1 fruit fly cellular context compared by ENCODE assay signal in the genomic region with DNA sequence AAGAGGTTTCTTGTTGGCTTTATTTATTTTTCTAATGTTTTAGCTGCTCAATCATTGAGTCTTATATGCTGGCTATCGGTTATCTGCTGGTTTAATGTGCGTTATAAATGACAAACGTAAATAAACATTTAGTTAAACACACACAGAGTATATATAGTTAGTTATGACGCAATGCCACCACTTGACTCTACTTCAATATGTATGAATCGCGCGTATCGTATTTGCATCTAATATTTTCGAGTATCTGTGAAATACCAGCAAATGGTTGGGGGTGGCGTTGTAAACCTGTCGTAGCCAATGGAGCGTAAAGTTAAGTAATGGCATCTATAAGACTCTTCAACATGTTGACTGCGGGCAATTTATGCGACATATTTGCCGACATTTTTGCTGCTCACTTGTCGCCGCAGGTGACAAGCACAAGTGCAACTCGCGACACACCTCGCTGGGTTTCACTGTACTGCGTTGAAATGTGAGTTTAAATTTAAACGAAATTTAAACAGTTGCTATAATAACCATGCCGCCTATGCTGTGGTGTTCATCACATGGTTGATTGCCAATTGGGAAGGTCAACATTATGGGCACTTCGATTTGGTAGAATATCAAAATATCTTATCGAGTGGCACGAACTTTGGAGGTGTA.
A peak's percentile ranks its signal among the peaks of the same experiment; 100 is the strongest.
TF ChIP-seq lines count a peak whose summit lies in the region.

No protein-coding gene starts in this region.

TF ChIP-seq in whole organism, embryonic, 481 proteins besides CTCF, POLR2A, EP300 and RAD21 (continued from another document):
- no peak for TF ChIP-seq chm (GFP tag; IDR thresholded peaks at IDR 0.05; lab: Robert Waterston, UW)
- no peak for TF ChIP-seq ERR (GFP tag; optimal IDR thresholded peaks at IDR 0.05; lab: Kevin White, UChicago)
- peak; percentile 24 for TF ChIP-seq fd64A (GFP tag; optimal IDR thresholded peaks at IDR 0.05; lab: Kevin White, UChicago)
- TF ChIP-seq slbo (GFP tag; IDR thresholded peaks at IDR 0.05; lab: Robert Waterston, UW) = no peak
- no peak for TF ChIP-seq CG10979 (tag; optimal IDR thresholded peaks at IDR 0.05; lab: Kevin White, UChicago)
- TF ChIP-seq hth (optimal IDR thresholded peaks at IDR 0.05; lab: Kevin White, UChicago) = no peak
- TF ChIP-seq gem (tag; optimal IDR thresholded peaks at IDR 0.05; lab: Kevin White, UChicago) = peak; percentile 11
- no peak for TF ChIP-seq CG4328 (GFP tag; optimal IDR thresholded peaks at IDR 0.05; lab: Kevin White, UChicago)
- TF ChIP-seq CG12299 (tag; optimal IDR thresholded peaks at IDR 0.05; lab: Kevin White, UChicago) = no peak
- TF ChIP-seq CG13775 (GFP tag; optimal IDR thresholded peaks at IDR 0.05; lab: Kevin White, UChicago) = no peak
- no peak for TF ChIP-seq CG2712 (tag; optimal IDR thresholded peaks at IDR 0.05; lab: Kevin White, UChicago)
- TF ChIP-seq Deaf1 (tag; optimal IDR thresholded peaks at IDR 0.05; lab: Kevin White, UChicago) = no peak
- TF ChIP-seq CG18476 (GFP tag; optimal IDR thresholded peaks at IDR 0.05; lab: Kevin White, UChicago) = no peak
- TF ChIP-seq CG17612 (GFP tag; IDR thresholded peaks at IDR 0.05; lab: Robert Waterston, UW) = no peak; the same call in 1 of the 2 replicates
- no peak for TF ChIP-seq CG43689 (GFP tag; IDR thresholded peaks at IDR 0.05; lab: Robert Waterston, UW)
- TF ChIP-seq abd-A (tag; optimal IDR thresholded peaks at IDR 0.05; lab: Kevin White, UChicago) = no peak
- TF ChIP-seq tgo (GFP tag; IDR thresholded peaks at IDR 0.05; lab: Robert Waterston, UW) = no peak
- no peak for TF ChIP-seq p53 (GFP tag; optimal IDR thresholded peaks at IDR 0.05; lab: Kevin White, UChicago)
- no peak for TF ChIP-seq CG11696 (GFP tag; IDR thresholded peaks at IDR 0.05; lab: Robert Waterston, UW)
- no peak for TF ChIP-seq CrebB (tag; optimal IDR thresholded peaks at IDR 0.05; lab: Kevin White, UChicago)
- TF ChIP-seq CG17912 (GFP tag; optimal IDR thresholded peaks at IDR 0.05; lab: Kevin White, UChicago) = no peak
- peak; percentile 52 for TF ChIP-seq CG6813 (GFP tag; optimal IDR thresholded peaks at IDR 0.05; lab: Kevin White, UChicago)
- TF ChIP-seq tna (GFP tag; IDR thresholded peaks at IDR 0.05; lab: Robert Waterston, UW; ENCODE audit: partially characterized antibody) = no peak
- no peak for TF ChIP-seq CG2202 (tag; optimal IDR thresholded peaks at IDR 0.05; lab: Kevin White, UChicago)
- TF ChIP-seq ATbp (GFP tag; optimal IDR thresholded peaks at IDR 0.05; lab: Kevin White, UChicago) = peak; percentile 32
- no peak for TF ChIP-seq CG15073 (GFP tag; optimal IDR thresholded peaks at IDR 0.05; lab: Kevin White, UChicago)
- no peak for TF ChIP-seq emc (GFP tag; optimal IDR thresholded peaks at IDR 0.05; lab: Kevin White, UChicago)
- TF ChIP-seq sens (GFP tag; lab: Kevin White, UChicago) = peak; percentile 73
- TF ChIP-seq CG15269 (tag; optimal IDR thresholded peaks at IDR 0.05; lab: Kevin White, UChicago) = peak; percentile 6
- TF ChIP-seq HmgZ (tag; optimal IDR thresholded peaks at IDR 0.05; lab: Kevin White, UChicago) = peak; percentile 5
- peak; percentile 58 for TF ChIP-seq odd (GFP tag; optimal IDR thresholded peaks at IDR 0.05; lab: Kevin White, UChicago)
- TF ChIP-seq CG14014 (GFP tag; IDR thresholded peaks at IDR 0.05; lab: Robert Waterston, UW) = peak; percentile 38; the same call in 1 of the 2 replicates
- TF ChIP-seq CG17361 (GFP tag; IDR thresholded peaks at IDR 0.05; lab: Robert Waterston, UW) = no peak
- TF ChIP-seq dan (GFP tag; IDR thresholded peaks at IDR 0.05; lab: Robert Waterston, UW) = no peak
- no peak for TF ChIP-seq az2 (GFP tag; optimal IDR thresholded peaks at IDR 0.05; lab: Kevin White, UChicago)
- TF ChIP-seq CG2875 (GFP tag; optimal IDR thresholded peaks at IDR 0.05; lab: Kevin White, UChicago) = no peak
- TF ChIP-seq zen2 (GFP tag; IDR thresholded peaks at IDR 0.05; lab: Robert Waterston, UW; ENCODE audit: partially characterized antibody) = no peak
- no peak for TF ChIP-seq ken (GFP tag; IDR thresholded peaks at IDR 0.05; lab: Robert Waterston, UW)
- TF ChIP-seq Bgb (GFP tag; IDR thresholded peaks at IDR 0.05; lab: Robert Waterston, UW; ENCODE audit: partially characterized antibody) = no peak
- TF ChIP-seq CG6683 (GFP tag; optimal IDR thresholded peaks at IDR 0.05; lab: Kevin White, UChicago) = no peak
- no peak; the same call in 2 of the 3 replicates for TF ChIP-seq B-H1 (GFP tag; IDR thresholded peaks at IDR 0.05; lab: Robert Waterston, UW)
- peak; percentile 16 for TF ChIP-seq CG1603 (tag; optimal IDR thresholded peaks at IDR 0.05; lab: Kevin White, UChicago)
- no peak for TF ChIP-seq jumu (GFP tag; optimal IDR thresholded peaks at IDR 0.05; lab: Kevin White, UChicago)
- TF ChIP-seq CG5180 (GFP tag; optimal IDR thresholded peaks at IDR 0.05; lab: Kevin White, UChicago) = peak; percentile 52
- TF ChIP-seq seq (GFP tag; IDR thresholded peaks at IDR 0.05; lab: Robert Waterston, UW) = no peak
- TF ChIP-seq CG33557 (GFP tag; optimal IDR thresholded peaks at IDR 0.05; lab: Kevin White, UChicago) = no peak
- TF ChIP-seq ttk (GFP tag; IDR thresholded peaks at IDR 0.05; lab: Robert Waterston, UW) = no peak
- TF ChIP-seq al (GFP tag; IDR thresholded peaks at IDR 0.05; lab: Robert Waterston, UW) = no peak
- no peak for TF ChIP-seq CG7271 (tag; optimal IDR thresholded peaks at IDR 0.05; lab: Kevin White, UChicago)
- TF ChIP-seq btn (GFP tag; optimal IDR thresholded peaks at IDR 0.05; lab: Kevin White, UChicago) = no peak
- no peak for TF ChIP-seq CG32532 (GFP tag; IDR thresholded peaks at IDR 0.05; lab: Robert Waterston, UW)
- no peak for TF ChIP-seq CG10654 (GFP tag; optimal IDR thresholded peaks at IDR 0.05; lab: Kevin White, UChicago)
- TF ChIP-seq cad (GFP tag; optimal IDR thresholded peaks at IDR 0.05; lab: Kevin White, UChicago) = no peak
- TF ChIP-seq br (optimal IDR thresholded peaks at IDR 0.05; lab: Kevin White, UChicago) = no peak
- no peak for TF ChIP-seq CoRest (tag; optimal IDR thresholded peaks at IDR 0.05; lab: Kevin White, UChicago)
- TF ChIP-seq dimm (GFP tag; IDR thresholded peaks at IDR 0.05; lab: Robert Waterston, UW) = no peak
